Worm (Caenorhabditis elegans) whole organism, late embryonic: ENCODE data around the gene nhr-172.

ENCODE experiments used
- C08G9.2 ChIP-seq: sonication (generic microtip); optimal IDR thresholded peaks from 2 replicates; lab custom pipeline; 2016; ENCODE audit warnings: mild to moderate bottlenecking, missing genetic modification characterization, moderate library complexity, missing compliant biosample characterization
- C38D4.7 ChIP-seq: fragments of 200-800 bp; sonication (Bioruptor generic); optimal IDR thresholded peaks from 2 replicates; lab custom pipeline; 2018; ENCODE audit warnings: mild to moderate bottlenecking, missing genetic modification characterization, moderate library complexity, missing compliant biosample characterization
- F13H6.1 ChIP-seq: sonication (generic microtip); optimal IDR thresholded peaks from 2 replicates; lab custom pipeline; 2016; ENCODE audit warnings: missing genetic modification characterization, missing compliant biosample characterization
- K02D7.2 ChIP-seq: sonication (generic microtip); optimal IDR thresholded peaks from 2 replicates; lab custom pipeline; 2017; ENCODE audit warnings: mild to moderate bottlenecking, missing genetic modification characterization, missing compliant biosample characterization
- Y22D7AL.16 ChIP-seq: sonication (generic microtip); optimal IDR thresholded peaks from 2 replicates; lab custom pipeline; 2016; ENCODE audit warnings: missing genetic modification characterization, missing compliant biosample characterization
- ama-1 ChIP-seq: fragments of 150-350 bp; optimal IDR thresholded peaks from 2 replicates; lab custom pipeline; 2014
- ceh-18 ChIP-seq: sonication (generic microtip); optimal IDR thresholded peaks from 2 replicates; lab custom pipeline; 2016; ENCODE audit warnings: missing genetic modification characterization, missing compliant biosample characterization
- ceh-19 ChIP-seq: fragments of 200-800 bp; sonication (Bioruptor generic); optimal IDR thresholded peaks from 2 replicates; lab custom pipeline; 2018; ENCODE audit warnings: mild to moderate bottlenecking, missing genetic modification characterization, missing compliant biosample characterization
- ceh-22 ChIP-seq: sonication (generic microtip); optimal IDR thresholded peaks from 2 replicates; lab custom pipeline; 2017; ENCODE audit warnings: missing biosample characterization, missing genetic modification characterization
- ceh-31 ChIP-seq: sonication (generic microtip); optimal IDR thresholded peaks from 2 replicates; lab custom pipeline; 2016; ENCODE audit warnings: missing genetic modification characterization, missing compliant biosample characterization
- ceh-34 ChIP-seq: sonication (generic microtip); optimal IDR thresholded peaks from 2 replicates; lab custom pipeline; 2016; ENCODE audit warnings: mild to moderate bottlenecking, missing genetic modification characterization, missing compliant biosample characterization
- ceh-48 ChIP-seq: sonication (generic microtip); optimal IDR thresholded peaks from 2 replicates; lab custom pipeline; 2016; ENCODE audit warnings: missing genetic modification characterization, inconsistent platforms, missing compliant biosample characterization
- ceh-6 ChIP-seq: fragments of 200-800 bp; sonication (Bioruptor generic); optimal IDR thresholded peaks from 2 replicates; lab custom pipeline; 2018; ENCODE audit warnings: mild to moderate bottlenecking, missing genetic modification characterization, missing compliant biosample characterization
- ceh-9 ChIP-seq: sonication (generic microtip); optimal IDR thresholded peaks from 2 replicates; lab custom pipeline; 2016; ENCODE audit warnings: mild to moderate bottlenecking, missing genetic modification characterization, inconsistent platforms, missing compliant biosample characterization
- che-1 ChIP-seq: sonication (generic microtip); optimal IDR thresholded peaks from 2 replicates; lab custom pipeline; 2016; ENCODE audit warnings: mild to moderate bottlenecking, missing genetic modification characterization, missing compliant biosample characterization
- elt-4 ChIP-seq: sonication (generic microtip); optimal IDR thresholded peaks from 2 replicates; lab custom pipeline; 2016; ENCODE audit warnings: missing genetic modification characterization, missing compliant biosample characterization
- ets-4 ChIP-seq: sonication (generic microtip); optimal IDR thresholded peaks from 2 replicates; lab custom pipeline; 2016; ENCODE audit warnings: missing genetic modification characterization, missing compliant biosample characterization
- eyg-1 ChIP-seq: sonication (generic microtip); optimal IDR thresholded peaks from 2 replicates; lab custom pipeline; 2016; ENCODE audit warnings: missing genotype, missing genetic modification characterization, missing compliant biosample characterization
- fax-1 ChIP-seq: sonication (generic microtip); optimal IDR thresholded peaks from 2 replicates; lab custom pipeline; 2016; ENCODE audit warnings: missing genotype, missing genetic modification characterization, missing compliant biosample characterization
- fkh-6 ChIP-seq: sonication (generic microtip); optimal IDR thresholded peaks from 2 replicates; lab custom pipeline; 2016; ENCODE audit warnings: missing genetic modification characterization, missing compliant biosample characterization
- hlh-13 ChIP-seq: fragments of 200-800 bp; sonication (Bioruptor generic); optimal IDR thresholded peaks from 2 replicates; lab custom pipeline; 2018; ENCODE audit warnings: mild to moderate bottlenecking, missing genetic modification characterization, missing compliant biosample characterization
- hlh-30 ChIP-seq: sonication (generic microtip); optimal IDR thresholded peaks from 2 replicates; lab custom pipeline; 2017; ENCODE audit warnings: antibody characterized with exemption, missing genetic modification characterization, missing compliant biosample characterization; ENCODE audit not compliant: insufficient read depth
- hlh-6 ChIP-seq: sonication (generic microtip); optimal IDR thresholded peaks from 2 replicates; lab custom pipeline; 2016; ENCODE audit warnings: missing genotype, missing genetic modification characterization, missing compliant biosample characterization
- hlh-8 ChIP-seq: sonication (generic microtip); optimal IDR thresholded peaks from 2 replicates; lab custom pipeline; 2016; ENCODE audit warnings: missing genotype, missing genetic modification characterization, missing compliant biosample characterization
- madf-2 ChIP-seq: sonication (generic microtip); optimal IDR thresholded peaks from 2 replicates; lab custom pipeline; 2017; ENCODE audit warnings: missing genetic modification characterization, missing compliant biosample characterization
- mec-3 ChIP-seq: sonication (generic microtip); optimal IDR thresholded peaks from 2 replicates; lab custom pipeline; 2016; ENCODE audit warnings: borderline replicate concordance, missing genetic modification characterization, missing compliant biosample characterization
- nhr-11 ChIP-seq: fragments of 150-350 bp; optimal IDR thresholded peaks from 2 replicates; lab custom pipeline; 2014; ENCODE audit warnings: missing biosample characterization, missing genetic modification characterization
- nhr-232 ChIP-seq: sonication (generic microtip); optimal IDR thresholded peaks from 2 replicates; lab custom pipeline; 2016; ENCODE audit warnings: missing genetic modification characterization, missing compliant biosample characterization
- pag-3 ChIP-seq: sonication (generic microtip); optimal IDR thresholded peaks from 2 replicates; lab custom pipeline; 2016; ENCODE audit warnings: missing compliant biosample characterization, missing genetic modification characterization, borderline replicate concordance
- pax-1 ChIP-seq: fragments of 150-350 bp; optimal IDR thresholded peaks from 2 replicates; lab custom pipeline; 2014; ENCODE audit warnings: missing biosample characterization, missing genetic modification characterization
- pqm-1 ChIP-seq: sonication (generic microtip); optimal IDR thresholded peaks from 2 replicates; lab custom pipeline; 2016; ENCODE audit warnings: missing genetic modification characterization, missing compliant biosample characterization
- pros-1 ChIP-seq: fragments of 150-350 bp; optimal IDR thresholded peaks from 2 replicates; lab custom pipeline; 2014; ENCODE audit warnings: missing biosample characterization, missing genetic modification reagents, missing genetic modification characterization
- rnt-1 ChIP-seq: sonication (generic microtip); optimal IDR thresholded peaks from 2 replicates; lab custom pipeline; 2016; ENCODE audit warnings: missing genetic modification characterization, missing compliant biosample characterization
- sdc-2 ChIP-seq: sonication (generic microtip); optimal IDR thresholded peaks from 2 replicates; lab custom pipeline; 2016; ENCODE audit warnings: missing genotype, missing genetic modification characterization, missing compliant biosample characterization
- sox-2 ChIP-seq: fragments of 200-800 bp; sonication (Bioruptor generic); IDR thresholded peaks from 2 replicates; pipeline ENCODE4 v1.3.6; 2022; ENCODE audit warnings: missing genetic modification reagents, missing genetic modification characterization, missing compliant biosample characterization
- tbx-2 ChIP-seq: sonication (generic microtip); optimal IDR thresholded peaks from 2 replicates; lab custom pipeline; 2016; ENCODE audit warnings: missing genetic modification characterization, missing compliant biosample characterization
- ttx-3 ChIP-seq: sonication (generic microtip); optimal IDR thresholded peaks from 2 replicates; lab custom pipeline; 2016; ENCODE audit warnings: missing genetic modification reagents, missing genetic modification characterization, missing compliant biosample characterization
- unc-3 ChIP-seq, 2 experiments: fragments of 200-800 bp in 1 of 2; sonication (Bioruptor generic) in 1 of 2; sonication (generic microtip) in 1 of 2; conservative IDR thresholded peaks in 1 of 2; optimal IDR thresholded peaks in 1 of 2; 2 replicates each; pipeline versions ENCODE4 v1.3.6 to Lab custom; 2016 to 2022; ENCODE audit warnings: missing compliant biosample characterization in 2 of 2, missing genetic modification characterization in 2 of 2, missing genetic modification reagents in 1 of 2
- unc-55 ChIP-seq: sonication (generic microtip); optimal IDR thresholded peaks from 2 replicates; lab custom pipeline; 2017; ENCODE audit warnings: missing biosample characterization, missing genetic modification reagents, missing genetic modification characterization
- zip-5 ChIP-seq: sonication (generic microtip); optimal IDR thresholded peaks from 2 replicates; lab custom pipeline; 2016; ENCODE audit warnings: missing genetic modification characterization, missing compliant biosample characterization

Gene nhr-172

DNA sequence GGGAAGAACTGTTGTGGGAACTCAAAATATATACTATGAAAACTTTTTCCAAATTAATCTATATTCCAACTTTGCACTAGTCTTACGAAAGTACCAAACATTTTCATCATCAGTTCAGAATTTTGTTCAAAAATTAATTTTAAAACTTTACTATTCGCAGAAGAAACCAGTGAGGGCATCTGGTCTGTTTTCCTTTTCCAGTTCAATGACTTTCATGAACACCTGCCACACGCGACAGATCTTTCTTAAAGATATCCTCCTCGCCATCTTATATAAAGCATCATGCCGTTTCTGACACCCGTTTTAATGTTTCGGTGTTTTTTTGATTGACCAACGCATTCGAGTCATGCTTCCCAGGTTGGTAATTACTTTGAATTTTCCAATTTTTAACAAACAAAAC is 24.2 kb downstream of the nhr-172 start, which contains the start of gene C54F6.3:
C54F6.3 (plus strand) TSS at position 301 of the 400 bp plus-strand sequence.
- TF ChIP-seq pax-1 (tag; lab: Kevin White, UChicago) (no peak), tbx-2 (tag; lab: Kevin White, UChicago) (no peak), pqm-1 (no peak), sox-2 (GFP tag; lab: Robert Waterston, UW) (no peak), zip-5 (tag; lab: Kevin White, UChicago) (no peak), ceh-34 (tag; lab: Kevin White, UChicago) (no peak), hlh-30 (no peak), pros-1 (tag; lab: Kevin White, UChicago) (no peak), unc-3 (GFP tag; conservative IDR thresholded peaks at IDR 0.05; lab: Robert Waterston, UW) (no peak), unc-3 (tag; optimal IDR thresholded peaks at IDR 0.05; lab: Kevin White, UChicago) (no peak), unc-55 (no peak), pag-3 (tag; lab: Kevin White, UChicago) (no peak), ceh-19 (GFP tag; lab: Kevin White, UChicago) (no peak), K02D7.2 (no peak), madf-2 (tag; lab: Kevin White, UChicago) (no peak), ceh-6 (no peak), hlh-6 (tag; lab: Kevin White, UChicago) (no peak), elt-4 (no peak), ceh-48 (tag; lab: Kevin White, UChicago) (no peak), ceh-22 (tag; lab: Kevin White, UChicago) (no peak)

DNA sequence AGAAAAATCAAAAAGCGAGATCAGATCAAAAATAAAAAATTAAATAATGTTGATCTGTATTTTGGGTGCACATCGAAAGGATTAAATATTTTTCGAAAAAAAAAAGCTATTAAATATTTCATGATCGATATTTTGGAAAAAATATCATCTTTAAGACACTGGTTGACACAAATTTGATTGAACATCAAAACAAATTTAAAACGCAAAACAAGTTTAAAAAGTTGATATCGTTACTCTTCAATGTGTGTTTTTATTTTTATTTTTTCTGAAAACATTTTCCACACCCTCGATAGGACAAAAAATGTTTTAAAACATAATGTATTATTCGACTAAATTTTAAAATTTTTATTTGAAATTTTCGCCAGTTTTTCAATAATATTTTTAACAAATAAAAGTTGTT is 29.2 kb downstream of the nhr-172 start, which contains the start of gene C54F6.12:
C54F6.12 (minus strand) TSS at position 101 of the 400 bp plus-strand sequence.
- no peak for TF ChIP-seq unc-3 (GFP tag; conservative IDR thresholded peaks at IDR 0.05; lab: Robert Waterston, UW)
- no peak for TF ChIP-seq unc-3 (tag; optimal IDR thresholded peaks at IDR 0.05; lab: Kevin White, UChicago)
- no peak for TF ChIP-seq sox-2 (GFP tag; lab: Robert Waterston, UW)
- TF ChIP-seq F13H6.1 (tag; lab: Kevin White, UChicago): no peak
- no peak for TF ChIP-seq sdc-2 (tag; lab: Kevin White, UChicago)
- TF ChIP-seq ceh-9 (tag; lab: Kevin White, UChicago): no peak
- TF ChIP-seq ceh-31 (tag; lab: Kevin White, UChicago): no peak
- TF ChIP-seq mec-3: no peak
- TF ChIP-seq, all 69 proteins: peak for 0

ce11 chrV:7539015-7539414 is 30.2 kb downstream of the nhr-172 start, which contains the start of gene srh-268:
srh-268 (plus strand) TSS chrV:7539315.
- no peak for TF ChIP-seq Y22D7AL.16
- TF ChIP-seq, all 69 proteins: peak for 0

DNA sequence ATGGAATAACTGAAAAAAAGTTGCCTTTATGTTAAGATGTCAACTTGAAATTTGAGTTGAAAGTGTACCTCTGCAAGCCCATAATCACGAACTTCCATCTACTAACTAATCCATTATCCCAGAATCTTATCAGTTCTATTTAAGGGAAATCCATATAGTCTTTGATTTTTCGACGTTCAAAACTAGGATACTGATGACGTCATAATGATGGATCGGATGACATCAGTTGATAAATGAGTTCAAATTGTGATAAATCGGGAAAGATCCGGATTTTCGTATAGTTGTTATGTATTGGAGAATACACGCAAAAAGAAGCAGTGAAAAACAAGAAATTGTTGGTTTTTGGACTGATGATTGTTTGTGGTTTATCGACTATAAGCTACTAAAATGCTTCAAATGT is 34.9 kb downstream of the nhr-172 start:
- TF ChIP-seq ceh-48 (tag; lab: Kevin White, UChicago): no peak
- no peak for TF ChIP-seq che-1 (tag; lab: Kevin White, UChicago)
- no peak for TF ChIP-seq ceh-18
- TF ChIP-seq ceh-22 (tag; lab: Kevin White, UChicago): no peak
- no peak for TF ChIP-seq C38D4.7 (GFP tag; lab: Kevin White, UChicago)
- TF ChIP-seq unc-55: no peak
- no peak for TF ChIP-seq zip-5 (tag; lab: Kevin White, UChicago)
- no peak for TF ChIP-seq C08G9.2 (tag; lab: Kevin White, UChicago)
- TF ChIP-seq ama-1 (lab: Kevin White, UChicago): no peak
- no peak for TF ChIP-seq ttx-3 (tag; lab: Kevin White, UChicago)
- no peak for TF ChIP-seq nhr-232
- no peak for TF ChIP-seq rnt-1 (tag; lab: Kevin White, UChicago)
- TF ChIP-seq, all 69 proteins: peak for 0

ce11 chrV:7545187-7545586 is 36.4 kb downstream of the nhr-172 start, which contains the start of the genes C54F6.19 and nhx-3:
C54F6.19 (plus strand) TSS chrV:7545487.
nhx-3 (minus strand) TSS chrV:7545523.
- TF ChIP-seq sdc-2 (tag; lab: Kevin White, UChicago) (no peak), ceh-19 (GFP tag; lab: Kevin White, UChicago) (no peak), hlh-8 (tag; lab: Kevin White, UChicago) (no peak), zip-5 (tag; lab: Kevin White, UChicago) (no peak), fkh-6 (tag; lab: Kevin White, UChicago) (no peak), unc-3 (GFP tag; conservative IDR thresholded peaks at IDR 0.05; lab: Robert Waterston, UW) (no peak), unc-3 (tag; optimal IDR thresholded peaks at IDR 0.05; lab: Kevin White, UChicago) (no peak), ets-4 (tag; lab: Kevin White, UChicago) (no peak), hlh-13 (GFP tag; lab: Kevin White, UChicago) (no peak), nhr-11 (no peak), fax-1 (tag; lab: Kevin White, UChicago) (no peak), tbx-2 (tag; lab: Kevin White, UChicago) (no peak), ama-1 (lab: Kevin White, UChicago) (no peak), eyg-1 (no peak)
